Fruit fly (Drosophila melanogaster): ENCODE data around the gene fd96Ca.

DNA sequence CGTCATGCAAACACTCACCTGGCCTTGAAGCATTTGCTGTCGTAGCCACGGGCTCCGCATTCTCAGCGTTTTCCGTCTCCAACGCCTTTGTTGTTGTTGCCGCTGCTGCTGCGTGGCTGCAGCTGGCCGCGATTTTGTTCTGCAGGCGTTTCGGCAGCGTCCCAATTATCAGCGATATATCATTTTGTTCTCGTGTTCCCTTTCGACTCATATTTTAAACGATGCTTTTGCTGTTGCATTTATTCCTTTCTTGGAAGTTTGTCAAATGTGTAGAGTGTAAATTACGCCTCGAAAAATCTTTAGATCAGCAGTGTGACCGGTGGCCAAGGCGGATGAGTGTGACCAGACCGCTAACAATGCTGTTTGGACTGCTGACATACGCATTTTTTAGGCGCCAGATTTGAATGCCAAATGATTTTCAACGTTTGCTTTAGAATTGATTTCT, 49.3 kb upstream of the fd96Ca start, which contains the start of gene Smg6:
- TF ChIP-seq psq (GFP tag; optimal IDR thresholded peaks at IDR 0.05): no peak
- TF ChIP-seq Vsx2 (GFP tag; optimal IDR thresholded peaks at IDR 0.05; ENCODE audit: partially characterized antibody): no peak
